Fruit fly (Drosophila melanogaster) whole organism, prepupa: ENCODE results near the gene Abd-B.

ENCODE experiments used
- CG10631 ChIP-seq: fragments of 200-800 bp; sonication (Bioruptor generic); optimal IDR thresholded peaks from 2 replicates; lab custom pipeline; 2016; ENCODE audit warnings: missing biosample characterization, missing genetic modification characterization
- CG10669 ChIP-seq: fragments of 200-800 bp; sonication (Bioruptor generic); optimal IDR thresholded peaks from 3 replicates; lab custom pipeline; 2018; ENCODE audit warnings: missing biosample characterization, mild to moderate bottlenecking, missing genetic modification characterization, moderate library complexity
- CG11902 ChIP-seq: fragments of 200-800 bp; sonication (Bioruptor generic); optimal IDR thresholded peaks from 3 replicates; lab custom pipeline; 2016; ENCODE audit warnings: missing biosample characterization, missing genetic modification characterization
- CG1621 ChIP-seq: fragments of 200-800 bp; sonication (Bioruptor generic); optimal IDR thresholded peaks from 3 replicates; lab custom pipeline; 2018; ENCODE audit warnings: missing biosample characterization, mild to moderate bottlenecking, missing genetic modification characterization
- CG16779 ChIP-seq: fragments of 200-800 bp; sonication (Bioruptor generic); optimal IDR thresholded peaks from 3 replicates; lab custom pipeline; 2017; ENCODE audit warnings: missing biosample characterization, mild to moderate bottlenecking, missing genetic modification characterization
- CG3032 ChIP-seq: fragments of 200-800 bp; optimal IDR thresholded peaks from 2 replicates; lab custom pipeline; 2019; ENCODE audit warnings: missing biosample characterization, mild to moderate bottlenecking, missing genetic modification characterization, moderate library complexity
- CG31627 ChIP-seq: fragments of 200-800 bp; sonication (Bioruptor generic); optimal IDR thresholded peaks from 3 replicates; lab custom pipeline; 2016; ENCODE audit warnings: missing biosample characterization, missing genetic modification characterization
- CG32006 ChIP-seq: fragments of 200-800 bp; sonication (Bioruptor generic); optimal IDR thresholded peaks from 3 replicates; lab custom pipeline; 2017; ENCODE audit warnings: missing biosample characterization, mild to moderate bottlenecking, missing genetic modification characterization
- CG3919 ChIP-seq: fragments of 200-800 bp; sonication (Bioruptor generic); optimal IDR thresholded peaks from 3 replicates; lab custom pipeline; 2016; ENCODE audit warnings: missing biosample characterization, missing genetic modification characterization
- CG6163 ChIP-seq: fragments of 200-800 bp; sonication (Bioruptor generic); IDR thresholded peaks from 3 replicates; pipeline ENCODE4 v1.3.6; 2022; ENCODE audit warnings: missing biosample characterization, missing genetic modification characterization
- CG6792 ChIP-seq: fragments of 200-800 bp; sonication (Bioruptor generic); optimal IDR thresholded peaks from 3 replicates; lab custom pipeline; 2016; ENCODE audit warnings: missing biosample characterization, missing genetic modification characterization
- CG6808 ChIP-seq: fragments of 200-800 bp; sonication (Bioruptor generic); optimal IDR thresholded peaks from 3 replicates; lab custom pipeline; 2017; ENCODE audit warnings: missing biosample characterization, missing genetic modification characterization, mild to moderate bottlenecking, moderate library complexity, missing genetic modification reagents
- CG7368 ChIP-seq: fragments of 200-800 bp; sonication (Bioruptor generic); optimal IDR thresholded peaks from 3 replicates; lab custom pipeline; 2016; ENCODE audit warnings: missing biosample characterization, missing genetic modification characterization
- CG8119 ChIP-seq: fragments of 200-800 bp; sonication (Bioruptor generic); IDR thresholded peaks from 3 replicates; pipeline ENCODE4 v1.3.6; 2022; ENCODE audit warnings: missing biosample characterization, missing genetic modification characterization
- CG8632 ChIP-seq: fragments of 200-800 bp; sonication (Bioruptor generic); optimal IDR thresholded peaks from 3 replicates; lab custom pipeline; 2016; ENCODE audit warnings: missing biosample characterization, missing genetic modification characterization
- CG9139 ChIP-seq: fragments of 200-800 bp; sonication (Bioruptor generic); optimal IDR thresholded peaks from 3 replicates; lab custom pipeline; 2017; ENCODE audit warnings: missing biosample characterization, mild to moderate bottlenecking, missing genetic modification characterization
- Eip75B ChIP-seq: fragments of 200-800 bp; sonication (Bioruptor generic); optimal IDR thresholded peaks from 3 replicates; lab custom pipeline; 2016; ENCODE audit warnings: missing biosample characterization, missing genetic modification characterization
- Eip78C ChIP-seq: fragments of 200-800 bp; sonication (Bioruptor generic); peaks from one replicate; lab custom pipeline; 2016; ENCODE audit warnings: missing biosample characterization, missing genetic modification characterization
- Eip93F ChIP-seq: fragments of 200-800 bp; sonication (Bioruptor generic); optimal IDR thresholded peaks from 2 replicates; lab custom pipeline; 2016; ENCODE audit warnings: missing biosample characterization, mild to moderate bottlenecking, missing genetic modification characterization
- Gug ChIP-seq: fragments of 200-800 bp; sonication (Bioruptor generic); IDR thresholded peaks from 2 replicates; pipeline ENCODE4 v1.3.6; 2022; ENCODE audit warnings: missing biosample characterization, missing genetic modification characterization
- Hr39 ChIP-seq: fragments of 200-800 bp; sonication (Bioruptor generic); optimal IDR thresholded peaks from 2 replicates; lab custom pipeline; 2016; ENCODE audit warnings: missing biosample characterization, missing genetic modification characterization
- Hr4 ChIP-seq: fragments of 200-800 bp; sonication (Bioruptor generic); optimal IDR thresholded peaks from 3 replicates; lab custom pipeline; 2016; ENCODE audit warnings: missing biosample characterization, missing genetic modification characterization
- Lpt ChIP-seq: fragments of 200-800 bp; sonication (Bioruptor generic); optimal IDR thresholded peaks from 3 replicates; lab custom pipeline; 2016; ENCODE audit warnings: missing biosample characterization, missing genetic modification characterization
- Met ChIP-seq: fragments of 200-800 bp; sonication (Bioruptor generic); optimal IDR thresholded peaks from 3 replicates; lab custom pipeline; 2016; ENCODE audit warnings: missing biosample characterization, missing genetic modification characterization
- OdsH ChIP-seq: fragments of 200-800 bp; sonication (Bioruptor generic); optimal IDR thresholded peaks from 3 replicates; lab custom pipeline; 2016; ENCODE audit warnings: missing biosample characterization, missing genetic modification characterization
- Smox ChIP-seq: fragments of 200-800 bp; sonication (Bioruptor generic); optimal IDR thresholded peaks from 3 replicates; lab custom pipeline; 2016; ENCODE audit warnings: missing biosample characterization, missing genetic modification characterization
- Sox102F ChIP-seq: fragments of 200-800 bp; sonication (Bioruptor generic); optimal IDR thresholded peaks from 2 replicates; lab custom pipeline; 2016; ENCODE audit warnings: missing biosample characterization, mild to moderate bottlenecking, missing genetic modification characterization
- Sox14 ChIP-seq: fragments of 200-800 bp; sonication (Bioruptor generic); optimal IDR thresholded peaks from 3 replicates; lab custom pipeline; 2016; ENCODE audit warnings: missing biosample characterization, missing genetic modification characterization
- Sox15 ChIP-seq: fragments of 200-800 bp; sonication (Bioruptor generic); optimal IDR thresholded peaks from 3 replicates; lab custom pipeline; 2016; ENCODE audit warnings: missing biosample characterization, missing genetic modification characterization
- achi ChIP-seq: fragments of 200-800 bp; sonication (Bioruptor generic); optimal IDR thresholded peaks from 3 replicates; lab custom pipeline; 2016; ENCODE audit warnings: missing biosample characterization, missing genetic modification characterization
- acj6 ChIP-seq: fragments of 200-800 bp; sonication (Bioruptor generic); optimal IDR thresholded peaks from 3 replicates; lab custom pipeline; 2016; ENCODE audit warnings: missing biosample characterization, missing genetic modification characterization
- cyc ChIP-seq: fragments of 200-800 bp; sonication (Bioruptor generic); optimal IDR thresholded peaks from 3 replicates; lab custom pipeline; 2016; ENCODE audit warnings: missing biosample characterization, missing genetic modification characterization
- dac ChIP-seq: fragments of 200-800 bp; sonication (Bioruptor generic); optimal IDR thresholded peaks from 2 replicates; lab custom pipeline; 2017; ENCODE audit warnings: missing biosample characterization, mild to moderate bottlenecking, missing genetic modification characterization
- dsx ChIP-seq: fragments of 200-800 bp; optimal IDR thresholded peaks from 3 replicates; lab custom pipeline; 2019; ENCODE audit warnings: missing biosample characterization, mild to moderate bottlenecking, missing genetic modification characterization, moderate library complexity; ENCODE audit not compliant: poor library complexity, severe bottlenecking
- eg ChIP-seq: fragments of 200-800 bp; sonication (Bioruptor generic); IDR thresholded peaks from 3 replicates; pipeline ENCODE4 v1.3.6; 2022; ENCODE audit warnings: missing biosample characterization, missing genetic modification characterization
- fd59A ChIP-seq: fragments of 200-800 bp; sonication (Bioruptor generic); optimal IDR thresholded peaks from 2 replicates; lab custom pipeline; 2017; ENCODE audit warnings: missing biosample characterization, mild to moderate bottlenecking, missing genetic modification characterization, missing genetic modification reagents
- fd85E ChIP-seq: fragments of 200-800 bp; sonication (Bioruptor generic); optimal IDR thresholded peaks from 3 replicates; lab custom pipeline; 2016; ENCODE audit warnings: missing biosample characterization, missing genetic modification characterization
- lz ChIP-seq: fragments of 200-800 bp; sonication (Bioruptor generic); optimal IDR thresholded peaks from 3 replicates; lab custom pipeline; 2016; ENCODE audit warnings: missing biosample characterization, missing genetic modification characterization
- pdm3 ChIP-seq: fragments of 200-800 bp; sonication (Bioruptor generic); optimal IDR thresholded peaks from 3 replicates; lab custom pipeline; 2016; ENCODE audit warnings: missing biosample characterization, missing genetic modification characterization
- salr ChIP-seq, 2 experiments: fragments of 200-800 bp; sonication (Bioruptor generic); optimal IDR thresholded peaks; 3 replicates each; lab custom pipeline; 2016 to 2018; ENCODE audit warnings: missing biosample characterization in 2 of 2, missing genetic modification characterization in 2 of 2, mild to moderate bottlenecking in 1 of 2
- spab ChIP-seq: fragments of 200-800 bp; sonication (Bioruptor generic); optimal IDR thresholded peaks from 2 replicates; lab custom pipeline; 2017; ENCODE audit warnings: missing biosample characterization, mild to moderate bottlenecking, missing genetic modification characterization, missing genetic modification reagents
- ss ChIP-seq, 2 experiments: fragments of 200-800 bp; sonication (Bioruptor generic); optimal IDR thresholded peaks; 2 replicates in 1 of 2; 3 replicates in 1 of 2; lab custom pipeline; 2017 to 2018; ENCODE audit warnings: mild to moderate bottlenecking in 2 of 2, missing biosample characterization in 2 of 2, missing genetic modification characterization in 2 of 2, moderate library complexity in 1 of 2
- svp ChIP-seq: fragments of 200-800 bp; sonication (Bioruptor generic); peaks from one replicate; lab custom pipeline; 2016; ENCODE audit warnings: missing biosample characterization, missing genetic modification characterization

Gene Abd-B

dm6 chr3R:16923526-16924176 is 48.4 kb downstream of the Abd-B start:
- no peak for TF ChIP-seq Hr39 (GFP tag; lab: Kevin White, UChicago)
- no peak for TF ChIP-seq Sox102F
- no peak for TF ChIP-seq fd85E (GFP tag; lab: Kevin White, UChicago)
- TF ChIP-seq CG3919 (GFP tag; lab: Kevin White, UChicago), result no peak
- no peak for TF ChIP-seq CG6163 (GFP tag; lab: Robert Waterston, UW)
- TF ChIP-seq svp, result no peak
- no peak for TF ChIP-seq Sox14 (GFP tag; lab: Kevin White, UChicago)
- TF ChIP-seq dsx (GFP tag; lab: Kevin White, UChicago), result peak; percentile 5

DNA sequence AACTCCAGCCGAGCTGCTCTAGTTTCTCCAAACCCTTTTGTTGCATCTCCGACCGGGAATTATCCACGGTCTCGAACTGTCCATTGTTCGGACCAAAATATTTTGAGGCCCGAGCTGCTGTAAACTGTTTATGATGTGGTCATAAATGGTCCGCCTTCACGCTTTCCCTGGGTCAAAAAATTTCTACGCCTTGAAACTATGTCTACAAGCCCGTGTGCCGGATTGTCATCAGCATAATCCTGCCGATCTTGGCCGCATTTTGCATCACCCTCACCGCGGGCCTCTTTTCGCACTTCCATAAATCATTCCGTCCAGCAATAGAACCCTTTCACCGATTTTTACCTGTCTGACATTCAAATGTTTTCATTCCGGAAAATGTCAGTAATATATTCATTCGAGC is 50.6 kb downstream of the Abd-B start:
- TF ChIP-seq dac, result no peak
- TF ChIP-seq Sox15 (GFP tag; lab: Kevin White, UChicago), result no peak
- no peak for TF ChIP-seq CG8632 (GFP tag; lab: Kevin White, UChicago)
- TF ChIP-seq salr (GFP tag; optimal IDR thresholded peaks at IDR 0.05; lab: Kevin White, UChicago), result no peak
- TF ChIP-seq Eip93F, result no peak
- no peak for TF ChIP-seq Hr39 (GFP tag; lab: Kevin White, UChicago)
- no peak for TF ChIP-seq Eip78C
- TF ChIP-seq CG9139, result no peak
- no peak for TF ChIP-seq Sox14 (GFP tag; lab: Kevin White, UChicago)
- no peak for TF ChIP-seq spab (GFP tag; lab: Kevin White, UChicago)
- TF ChIP-seq OdsH (GFP tag; lab: Kevin White, UChicago), result no peak
- no peak for TF ChIP-seq Hr4 (GFP tag; lab: Kevin White, UChicago)
- no peak for TF ChIP-seq fd85E (GFP tag; lab: Kevin White, UChicago)
- TF ChIP-seq Gug (GFP tag; lab: Robert Waterston, UW), result no peak
- no peak for TF ChIP-seq Smox (GFP tag; lab: Kevin White, UChicago)

- TF ChIP-seq CG9139 (no peak), CG8119 (GFP tag; lab: Robert Waterston, UW) (no peak), eg (GFP tag; lab: Robert Waterston, UW) (no peak), CG6792 (GFP tag; lab: Kevin White, UChicago) (no peak), cyc (GFP tag; lab: Kevin White, UChicago) (no peak), pdm3 (GFP tag; lab: Kevin White, UChicago) (no peak), svp (no peak), Met (GFP tag; lab: Kevin White, UChicago) (no peak), Eip78C (no peak), CG32006 (GFP tag; lab: Kevin White, UChicago) (no peak), Eip75B (GFP tag; lab: Kevin White, UChicago) (no peak), achi (no peak), Sox102F (no peak), lz (no peak), CG16779 (tag; lab: Kevin White, UChicago) (no peak)
- TF ChIP-seq, all 60 proteins: peak for 0
These were observed 51.6 kb downstream of the Abd-B start for dm6 chr3R:16920403-16920802.

DNA sequence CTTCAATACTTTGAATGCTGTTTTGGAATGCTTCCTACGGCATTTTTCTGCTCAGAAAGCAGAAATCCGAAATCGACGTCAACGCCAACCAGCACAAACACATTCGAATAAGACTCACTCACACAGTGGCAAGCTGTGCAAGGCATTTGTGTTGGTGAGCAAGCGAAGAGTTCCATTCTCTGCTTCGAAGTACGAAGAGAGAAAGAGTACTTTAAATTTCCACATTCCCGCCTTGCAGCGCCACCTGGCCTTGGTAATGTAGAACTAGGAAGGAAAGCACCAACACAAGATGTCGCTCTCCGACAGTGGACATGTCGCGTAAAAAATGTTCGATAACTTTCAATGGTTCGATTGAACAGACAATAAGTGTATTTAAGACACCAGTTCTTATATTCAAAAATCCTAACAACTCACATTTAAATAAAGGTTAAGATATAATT is 53.0 kb downstream of the Abd-B start:
- TF ChIP-seq acj6 (GFP tag; lab: Kevin White, UChicago) (peak; percentile 11), dsx (GFP tag; lab: Kevin White, UChicago) (peak; percentile 80), Lpt (no peak), Eip93F (no peak), CG3919 (GFP tag; lab: Kevin White, UChicago) (no peak), CG1621 (tag; lab: Kevin White, UChicago) (no peak), CG10631 (GFP tag; lab: Kevin White, UChicago) (no peak), CG8632 (GFP tag; lab: Kevin White, UChicago) (no peak), CG10669 (no peak), CG9139 (no peak), ss (GFP tag; optimal IDR thresholded peaks at IDR 0.05; lab: Kevin White, UChicago) (no peak), pdm3 (GFP tag; lab: Kevin White, UChicago) (peak; percentile 16), CG16779 (tag; lab: Kevin White, UChicago) (no peak), cyc (GFP tag; lab: Kevin White, UChicago) (peak; percentile 35), Hr4 (GFP tag; lab: Kevin White, UChicago) (no peak), svp (no peak), Eip78C (peak; percentile 63), CG31627 (GFP tag; lab: Kevin White, UChicago) (peak; percentile 44), CG6792 (GFP tag; lab: Kevin White, UChicago) (no peak), CG7368 (no peak), Eip75B (GFP tag; lab: Kevin White, UChicago) (no peak), fd59A (GFP tag; lab: Kevin White, UChicago) (no peak), Hr39 (GFP tag; lab: Kevin White, UChicago) (peak; percentile 36), lz (peak; percentile 30), CG6808 (GFP tag; lab: Kevin White, UChicago) (no peak), CG3032 (tag; lab: Kevin White, UChicago) (no peak), dac (no peak), CG11902 (GFP tag; lab: Kevin White, UChicago) (no peak), Met (GFP tag; lab: Kevin White, UChicago) (peak; percentile 16)
